Fruit fly (Drosophila melanogaster) whole organism, adult: Measurements from ENCODE around the gene CG8461.
A peak's percentile ranks its signal among the peaks of the same experiment; 100 is the strongest.

Experiments used
- CG11617 ChIP-seq: fragments of 200-800 bp; sonication (Bioruptor generic); optimal IDR thresholded peaks from 2 replicates; lab custom pipeline; 2017; ENCODE audit warnings: mild to moderate bottlenecking, missing biosample characterization, missing genetic modification reagents, missing genetic modification characterization
- CG12768 ChIP-seq: fragments of 200-800 bp; sonication (Bioruptor generic); optimal IDR thresholded peaks from 2 replicates; lab custom pipeline; 2017; ENCODE audit warnings: missing biosample characterization, missing genetic modification characterization, mild to moderate bottlenecking, moderate library complexity, missing genetic modification reagents
- CG14711 ChIP-seq: fragments of 200-800 bp; sonication (Bioruptor generic); optimal IDR thresholded peaks from 2 replicates; lab custom pipeline; 2018; ENCODE audit warnings: missing biosample characterization, mild to moderate bottlenecking, missing genetic modification characterization, moderate library complexity
- CG1620 ChIP-seq: fragments of 200-800 bp; sonication (Bioruptor generic); optimal IDR thresholded peaks from 2 replicates; lab custom pipeline; 2016; ENCODE audit warnings: missing biosample characterization, missing genetic modification characterization
- CG33017 ChIP-seq: fragments of 200-800 bp; sonication (Bioruptor generic); optimal IDR thresholded peaks from 2 replicates; lab custom pipeline; 2018; ENCODE audit warnings: missing biosample characterization, mild to moderate bottlenecking, missing genetic modification characterization, moderate library complexity
- CG5204 ChIP-seq: fragments of 200-800 bp; sonication (Bioruptor generic); optimal IDR thresholded peaks from 2 replicates; lab custom pipeline; 2016; ENCODE audit warnings: missing biosample characterization, missing genetic modification characterization
- CG7045 ChIP-seq: fragments of 200-800 bp; sonication (Bioruptor generic); optimal IDR thresholded peaks from 2 replicates; lab custom pipeline; 2017; ENCODE audit warnings: missing biosample characterization, mild to moderate bottlenecking, missing genetic modification characterization
- CG7101 ChIP-seq: fragments of 200-800 bp; sonication (Bioruptor generic); optimal IDR thresholded peaks from 2 replicates; lab custom pipeline; 2018; ENCODE audit warnings: missing biosample characterization, mild to moderate bottlenecking, missing genetic modification characterization, moderate library complexity
- Clk ChIP-seq: fragments of 200-800 bp; sonication (Bioruptor generic); optimal IDR thresholded peaks from 2 replicates; lab custom pipeline; 2017; ENCODE audit warnings: missing biosample characterization, missing genetic modification characterization
- Crg-1 ChIP-seq: fragments of 200-800 bp; sonication (Bioruptor generic); optimal IDR thresholded peaks from 2 replicates; lab custom pipeline; 2016; ENCODE audit warnings: missing biosample characterization, missing genetic modification characterization
- Hr96 ChIP-seq: fragments of 200-800 bp; sonication (Bioruptor generic); optimal IDR thresholded peaks from 2 replicates; lab custom pipeline; 2016; ENCODE audit warnings: missing biosample characterization, missing genetic modification characterization
- Mnt ChIP-seq: fragments of 200-800 bp; sonication (Bioruptor generic); optimal IDR thresholded peaks from 2 replicates; lab custom pipeline; 2016; ENCODE audit warnings: missing biosample characterization, mild to moderate bottlenecking, missing genetic modification characterization
- bab1 ChIP-seq: fragments of 200-800 bp; sonication (Bioruptor generic); optimal IDR thresholded peaks from 3 replicates; lab custom pipeline; 2019; ENCODE audit warnings: missing biosample characterization, mild to moderate bottlenecking, missing genetic modification characterization, moderate library complexity
- cic ChIP-seq: fragments of 200-800 bp; sonication (Bioruptor generic); optimal IDR thresholded peaks from 2 replicates; lab custom pipeline; 2017; ENCODE audit warnings: missing biosample characterization, mild to moderate bottlenecking, missing genetic modification characterization, moderate library complexity
- cnc ChIP-seq, 2 experiments: fragments of >200 bp; optimal IDR thresholded peaks; 2 replicates each; lab custom pipeline; 2017
- kay ChIP-seq: fragments of 200-800 bp; sonication (Bioruptor generic); peaks from one replicate; lab custom pipeline; 2016; ENCODE audit warnings: missing biosample characterization, missing genetic modification characterization, borderline replicate concordance
- ovo ChIP-seq: fragments of 200-800 bp; sonication (Bioruptor generic); optimal IDR thresholded peaks from 2 replicates; lab custom pipeline; 2016; ENCODE audit warnings: missing biosample characterization, missing genetic modification characterization
- pad ChIP-seq: fragments of 200-800 bp; sonication (Bioruptor generic); optimal IDR thresholded peaks from 3 replicates; lab custom pipeline; 2017; ENCODE audit warnings: missing biosample characterization, missing genetic modification characterization, mild to moderate bottlenecking, moderate library complexity, missing genetic modification reagents
- tj ChIP-seq: fragments of 200-800 bp; sonication (Bioruptor generic); optimal IDR thresholded peaks from 3 replicates; lab custom pipeline; 2017; ENCODE audit warnings: missing biosample characterization, mild to moderate bottlenecking, missing genetic modification characterization, moderate library complexity
- toe ChIP-seq: fragments of 200-800 bp; sonication (Bioruptor generic); optimal IDR thresholded peaks from 2 replicates; lab custom pipeline; 2016; ENCODE audit warnings: missing biosample characterization, missing genetic modification characterization

The CG8461 gene

DNA sequence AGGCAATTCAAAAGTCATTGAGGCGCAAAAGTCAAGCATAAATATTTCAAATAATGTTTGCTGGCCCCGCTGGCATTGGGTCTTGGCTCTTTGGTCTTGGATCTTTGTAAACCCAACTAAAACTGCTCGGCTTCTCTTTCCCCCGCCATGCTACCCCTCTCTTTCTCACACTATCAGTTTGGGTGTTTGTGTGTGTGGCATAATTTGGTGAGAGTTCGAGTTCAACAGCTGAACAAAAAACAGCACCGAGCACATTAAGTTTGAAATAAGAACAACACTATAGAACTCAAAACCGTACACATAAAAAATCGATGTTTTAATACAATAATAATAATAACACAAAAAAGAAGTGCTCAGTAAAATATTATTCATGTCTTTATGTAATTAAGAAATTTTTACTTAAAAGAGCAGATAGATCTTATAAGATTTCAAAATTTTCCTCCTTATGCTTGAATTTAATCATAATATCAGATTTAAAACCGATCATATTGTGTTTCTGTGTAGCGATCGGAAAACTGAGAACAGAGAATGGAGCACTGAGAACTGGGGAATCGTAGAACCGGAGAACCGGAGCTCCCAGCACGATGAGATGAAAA lies 34.9 kb downstream of the CG8461 start:
- TF ChIP-seq Hr96 (GFP tag; lab: Kevin White, UChicago) (no peak), CG14711 (tag; lab: Kevin White, UChicago) (peak; percentile 24)

DNA sequence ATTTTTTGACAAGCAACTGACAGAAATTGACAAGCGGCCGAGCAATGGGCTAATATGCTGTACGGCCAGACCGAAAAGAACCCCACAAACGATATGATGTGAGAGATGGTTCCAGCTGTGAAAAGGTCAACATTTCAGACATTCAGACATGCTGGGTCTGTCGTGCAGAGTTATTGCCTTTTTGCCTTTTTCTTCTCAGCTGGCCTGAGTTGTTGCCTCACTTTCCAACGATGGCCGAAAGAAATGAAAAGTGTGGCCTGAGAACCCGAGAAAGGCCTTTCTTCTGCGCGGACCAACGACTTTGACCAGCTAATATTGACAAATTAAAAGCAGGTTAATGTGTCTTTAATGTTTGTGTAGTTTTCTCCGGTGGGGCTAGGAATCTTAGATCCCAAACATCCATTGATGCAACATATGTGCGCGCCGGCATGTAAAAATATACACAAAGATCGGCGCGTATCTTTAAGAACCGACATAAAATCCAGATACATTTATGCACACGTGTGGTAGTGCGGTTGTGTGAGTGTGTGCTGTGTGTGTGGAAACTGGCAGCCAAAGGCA lies 35.5 kb downstream of the CG8461 start:
- TF ChIP-seq CG14711 (tag; lab: Kevin White, UChicago) (no peak), CG7045 (no peak), cic (GFP tag; lab: Kevin White, UChicago) (no peak), toe (GFP tag; lab: Kevin White, UChicago) (no peak), Hr96 (GFP tag; lab: Kevin White, UChicago) (no peak), CG5204 (GFP tag; lab: Kevin White, UChicago) (no peak), CG1620 (GFP tag; lab: Kevin White, UChicago) (no peak), CG11617 (GFP tag; lab: Kevin White, UChicago) (no peak)

DNA sequence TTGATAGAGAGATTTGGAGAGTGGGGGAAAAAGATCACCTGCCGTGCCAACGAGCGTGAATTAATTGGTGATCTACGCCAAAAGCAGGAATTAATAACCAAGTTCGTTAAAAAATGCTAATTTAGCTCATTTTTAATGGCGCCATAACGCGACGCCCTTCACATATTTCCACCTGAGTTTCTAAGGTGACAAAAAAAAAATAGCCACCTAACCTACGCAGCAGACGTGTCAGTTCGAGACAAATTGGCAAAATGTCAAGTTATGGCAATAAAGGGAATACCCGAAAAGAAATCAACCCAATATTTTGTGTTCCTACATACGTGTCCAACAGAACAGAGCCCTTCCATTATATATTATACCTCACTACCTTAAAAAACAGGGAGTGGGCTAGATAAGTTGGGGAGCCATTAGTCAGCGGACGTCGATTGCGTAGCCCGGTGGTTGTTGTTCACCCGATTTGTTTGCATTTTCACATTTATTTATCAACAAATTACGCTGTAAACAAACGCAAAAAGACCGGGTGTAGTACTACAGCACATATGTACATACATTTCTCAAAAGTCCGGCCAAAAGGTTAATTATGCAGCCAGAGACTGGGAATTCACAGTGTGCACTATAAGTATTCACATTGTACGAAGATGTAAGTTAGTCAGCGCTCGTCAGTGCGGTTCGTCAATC lies 36.2 kb downstream of the CG8461 start:
- TF ChIP-seq CG7101 (tag; lab: Kevin White, UChicago) (peak; percentile 2), pad (GFP tag; lab: Kevin White, UChicago) (no peak)

DNA sequence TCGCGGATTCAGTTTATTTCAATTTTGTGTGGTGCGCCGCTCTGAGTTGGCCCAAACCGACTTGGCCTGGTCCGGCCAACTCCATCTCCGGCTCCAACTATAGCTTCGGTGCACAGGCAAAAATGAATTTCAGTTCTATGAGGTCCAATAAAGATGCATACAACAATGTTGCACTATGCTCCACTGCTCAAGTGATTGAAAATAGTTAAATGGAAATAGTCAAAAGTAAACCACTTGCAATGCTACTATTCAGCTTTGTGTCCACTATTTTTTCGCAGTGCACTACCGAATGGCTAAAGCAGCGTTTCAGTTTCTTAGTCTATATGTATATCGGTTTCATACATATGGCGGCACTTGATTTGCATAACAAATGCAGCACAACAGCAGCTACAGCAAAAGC lies 37.2 kb downstream of the CG8461 start:
- TF ChIP-seq cic (GFP tag; lab: Kevin White, UChicago), result no peak
- no peak for TF ChIP-seq CG7045
- TF ChIP-seq kay (GFP tag; lab: Kevin White, UChicago), result no peak
- no peak for TF ChIP-seq Mnt
- no peak for TF ChIP-seq Hr96 (GFP tag; lab: Kevin White, UChicago)
- TF ChIP-seq CG11617 (GFP tag; lab: Kevin White, UChicago), result no peak
- no peak for TF ChIP-seq CG1620 (GFP tag; lab: Kevin White, UChicago)
- no peak for TF ChIP-seq bab1 (GFP tag; lab: Kevin White, UChicago)
- TF ChIP-seq Clk (GFP tag; lab: Kevin White, UChicago), result no peak
- no peak for TF ChIP-seq CG12768 (GFP tag; lab: Kevin White, UChicago)
- no peak for TF ChIP-seq tj (GFP tag; lab: Kevin White, UChicago)
- no peak for TF ChIP-seq cnc (optimal IDR thresholded peaks at IDR 0.05; lab: Kevin White, UChicago)
- TF ChIP-seq CG14711 (tag; lab: Kevin White, UChicago), result no peak
- TF ChIP-seq CG5204 (GFP tag; lab: Kevin White, UChicago), result no peak
- TF ChIP-seq toe (GFP tag; lab: Kevin White, UChicago), result no peak
- no peak for TF ChIP-seq Crg-1 (GFP tag; lab: Kevin White, UChicago)

DNA sequence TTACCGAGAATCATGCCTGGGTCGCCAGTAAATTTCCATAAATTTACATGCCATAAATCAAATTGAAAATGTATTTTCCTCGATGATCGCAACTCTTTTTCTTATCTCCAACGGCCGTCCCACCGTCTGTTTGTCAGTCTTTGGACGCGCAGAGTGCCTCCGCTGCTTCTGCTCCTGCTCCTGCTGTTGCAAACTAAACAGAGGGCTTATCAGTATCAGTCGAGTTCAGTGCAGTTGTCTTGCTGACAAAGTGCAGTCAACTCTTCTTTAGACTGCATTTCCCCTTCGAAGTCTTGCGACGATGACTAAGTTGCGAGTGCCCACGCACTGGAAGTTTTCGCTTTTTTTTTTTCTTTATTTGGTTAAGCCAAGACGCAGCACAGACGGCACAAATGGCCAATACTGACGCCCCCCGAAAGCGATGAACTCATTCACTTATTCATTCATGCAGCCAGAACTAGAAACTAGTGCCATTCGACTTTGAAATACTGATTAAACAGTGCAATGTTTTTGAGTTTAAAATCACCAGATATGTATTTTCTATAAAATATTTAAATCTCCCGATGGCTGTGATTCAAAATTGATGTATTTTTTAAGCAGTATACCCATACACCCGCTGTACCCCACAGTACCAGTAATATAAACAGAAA lies 39.2 kb downstream of the CG8461 start:
- TF ChIP-seq ovo, result no peak
- TF ChIP-seq Clk (GFP tag; lab: Kevin White, UChicago), result no peak
- TF ChIP-seq CG7101 (tag; lab: Kevin White, UChicago), result no peak
- TF ChIP-seq Mnt, result no peak
- TF ChIP-seq CG12768 (GFP tag; lab: Kevin White, UChicago), result no peak
- no peak for TF ChIP-seq kay (GFP tag; lab: Kevin White, UChicago)
- no peak for TF ChIP-seq Crg-1 (GFP tag; lab: Kevin White, UChicago)
- TF ChIP-seq CG1620 (GFP tag; lab: Kevin White, UChicago), result no peak
- no peak for TF ChIP-seq CG7045
- TF ChIP-seq toe (GFP tag; lab: Kevin White, UChicago), result no peak
- no peak for TF ChIP-seq CG33017 (tag; lab: Kevin White, UChicago)
- TF ChIP-seq Hr96 (GFP tag; lab: Kevin White, UChicago), result no peak

DNA sequence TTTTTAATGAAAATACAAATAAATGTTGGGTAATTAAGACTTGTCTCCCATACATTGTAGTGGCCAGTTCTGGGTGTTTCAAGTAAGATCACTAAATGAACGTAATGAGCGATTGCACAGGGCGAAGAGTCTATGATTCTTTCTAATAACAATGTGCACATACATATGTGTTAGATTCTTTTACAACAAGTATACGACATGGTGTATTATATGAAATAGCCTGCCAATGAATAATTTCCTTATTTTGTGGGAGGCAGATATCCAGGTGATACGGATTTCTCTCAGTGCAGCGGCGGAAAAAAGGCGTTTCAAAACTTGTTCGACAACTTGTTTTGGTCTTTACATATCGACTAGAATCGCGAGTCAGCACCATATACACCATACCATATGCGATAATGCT lies 39.9 kb downstream of the CG8461 start:
- TF ChIP-seq CG14711 (tag; lab: Kevin White, UChicago) (no peak), pad (GFP tag; lab: Kevin White, UChicago) (no peak), CG1620 (GFP tag; lab: Kevin White, UChicago) (no peak), CG12768 (GFP tag; lab: Kevin White, UChicago) (no peak), Crg-1 (GFP tag; lab: Kevin White, UChicago) (no peak), CG7101 (tag; lab: Kevin White, UChicago) (peak; percentile 14), cnc (optimal IDR thresholded peaks at IDR 0.05; lab: Kevin White, UChicago) (no peak), CG11617 (GFP tag; lab: Kevin White, UChicago) (no peak), CG7045 (peak; percentile 68), bab1 (GFP tag; lab: Kevin White, UChicago) (no peak), Clk (GFP tag; lab: Kevin White, UChicago) (no peak), tj (GFP tag; lab: Kevin White, UChicago) (peak; percentile 31), Mnt (no peak), kay (GFP tag; lab: Kevin White, UChicago) (no peak), CG5204 (GFP tag; lab: Kevin White, UChicago) (peak; percentile 51), CG33017 (tag; lab: Kevin White, UChicago) (no peak), cic (GFP tag; lab: Kevin White, UChicago) (no peak), ovo (no peak), toe (GFP tag; lab: Kevin White, UChicago) (no peak), Hr96 (GFP tag; lab: Kevin White, UChicago) (no peak)
